Fruit fly (Drosophila melanogaster): ENCODE data around the gene ase.

ase gene

DNA sequence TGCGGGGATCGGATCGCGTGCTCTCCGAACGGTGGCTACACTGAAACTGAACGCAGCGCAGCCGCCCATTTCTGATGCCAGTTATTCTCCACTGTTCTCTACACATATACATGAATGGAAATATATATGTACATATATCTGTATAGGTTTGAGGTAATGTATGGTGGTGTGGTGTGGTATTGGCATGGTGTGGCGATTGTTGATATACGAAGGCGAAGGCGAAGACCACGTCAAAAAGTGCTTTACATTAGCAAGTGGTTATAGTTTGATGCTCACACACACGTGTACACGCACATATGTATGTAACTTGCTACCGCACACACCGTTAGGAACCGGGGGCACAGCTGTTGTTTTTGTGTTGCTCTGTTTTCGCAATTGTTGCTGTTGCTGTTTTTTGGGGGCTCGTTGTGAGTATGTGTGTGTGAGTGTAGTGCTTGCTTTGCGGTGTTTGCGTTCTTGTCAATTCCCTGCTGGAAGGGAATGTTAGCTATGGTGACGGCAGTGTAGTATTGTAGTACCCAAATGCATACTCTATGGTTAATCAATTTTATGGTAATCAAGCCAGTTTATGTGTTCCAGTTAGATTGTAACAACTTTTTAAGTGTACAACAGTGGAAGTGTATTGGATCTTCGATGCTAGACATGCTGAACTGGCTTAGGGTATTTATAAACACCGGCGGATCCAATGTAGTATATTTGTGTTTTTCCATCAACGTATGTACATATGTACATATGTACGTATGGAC, 33.1 kb downstream of the ase start, which contains the start of gene CG17896 (continued):
- TF ChIP-seq CG32772 (GFP tag; IDR thresholded peaks at IDR 0.05), result peak; percentile 98
- peak; percentile 100 for TF ChIP-seq Med (GFP tag)
- TF ChIP-seq Jarid2 (GFP tag; optimal IDR thresholded peaks at IDR 0.05), result peak; percentile 83
- peak; percentile 93 for TF ChIP-seq CG6683 (GFP tag; optimal IDR thresholded peaks at IDR 0.05)
- peak; percentile 95 for TF ChIP-seq esg (GFP tag; conservative IDR thresholded peaks at IDR 0.05)
- TF ChIP-seq CG16863 (GFP tag; optimal IDR thresholded peaks at IDR 0.05), result peak; percentile 97
- TF ChIP-seq Dip2 (GFP tag; IDR thresholded peaks at IDR 0.05), result peak; percentile 66; the same call in 1 of the 2 replicates
- peak; percentile 96 for TF ChIP-seq toy (GFP tag; IDR thresholded peaks at IDR 0.05)
- TF ChIP-seq Doc2 (GFP tag; IDR thresholded peaks at IDR 0.05), result peak; percentile 92
- TF ChIP-seq CG8924 (tag; optimal IDR thresholded peaks at IDR 0.05), result peak; percentile 98
- peak; percentile 91 for TF ChIP-seq CG31365 (tag; optimal IDR thresholded peaks at IDR 0.05)
- TF ChIP-seq CG14710 (tag; optimal IDR thresholded peaks at IDR 0.05), result peak; percentile 76
- peak; percentile 95 for TF ChIP-seq CG2712 (tag; optimal IDR thresholded peaks at IDR 0.05)
- peak; percentile 98 for TF ChIP-seq CG9215 (GFP tag; IDR thresholded peaks at IDR 0.05)
- peak; percentile 88 for TF ChIP-seq Adf1 (GFP tag; IDR thresholded peaks at IDR 0.05)
- peak; percentile 100 for TF ChIP-seq CG9932 (GFP tag; IDR thresholded peaks at IDR 0.05)
- TF ChIP-seq scrt (GFP tag; optimal IDR thresholded peaks at IDR 0.05), result peak; percentile 95
- peak; percentile 90 for TF ChIP-seq MTF-1 (GFP tag; optimal IDR thresholded peaks at IDR 0.05; ENCODE audit: borderline replicate concordance)
- peak; percentile 91 for TF ChIP-seq tap (tag; optimal IDR thresholded peaks at IDR 0.05)
- peak; percentile 99 for TF ChIP-seq HmgZ (tag; optimal IDR thresholded peaks at IDR 0.05)
- TF ChIP-seq gsb (GFP tag; IDR thresholded peaks at IDR 0.05), result peak; percentile 98
- peak; percentile 98 for TF ChIP-seq PHDP (tag; optimal IDR thresholded peaks at IDR 0.05)
- TF ChIP-seq ind (GFP tag; optimal IDR thresholded peaks at IDR 0.05), result peak; percentile 99
- TF ChIP-seq grn (GFP tag; optimal IDR thresholded peaks at IDR 0.05), result peak; percentile 77
- TF ChIP-seq pita (GFP tag; optimal IDR thresholded peaks at IDR 0.05), result no peak
- peak; percentile 98 for TF ChIP-seq CG6175 (GFP tag; IDR thresholded peaks at IDR 0.05)
- TF ChIP-seq eve (GFP tag; optimal IDR thresholded peaks at IDR 0.05), result no peak
- TF ChIP-seq Awh (GFP tag; IDR thresholded peaks at IDR 0.05), result peak; percentile 96
- TF ChIP-seq CG16813 (GFP tag; IDR thresholded peaks at IDR 0.05; ENCODE audit: partially characterized antibody), result no peak
- TF ChIP-seq fd64A (GFP tag; optimal IDR thresholded peaks at IDR 0.05), result peak; percentile 89
- no peak for TF ChIP-seq CG18011 (GFP tag; optimal IDR thresholded peaks at IDR 0.05)
- peak; percentile 100 for TF ChIP-seq CG2120 (GFP tag; optimal IDR thresholded peaks at IDR 0.05)
- TF ChIP-seq pum (GFP tag; optimal IDR thresholded peaks at IDR 0.05), result peak; percentile 98
- 0 out of 3 replicates have a peak, but pooled peaks have one; percentile 44 for TF ChIP-seq Doc3 (GFP tag; IDR thresholded peaks at IDR 0.05; ENCODE audit: partially characterized antibody)
- TF ChIP-seq Atf3 (GFP tag; optimal IDR thresholded peaks at IDR 0.05), result peak; percentile 96
- peak; percentile 96 for TF ChIP-seq trh (GFP tag; optimal IDR thresholded peaks at IDR 0.05)
- TF ChIP-seq gt (GFP tag; IDR thresholded peaks at IDR 0.05), result peak; percentile 79; the same call in 1 of the 2 replicates
- no peak for TF ChIP-seq CG17568 (GFP tag; optimal IDR thresholded peaks at IDR 0.05)
- peak; percentile 97 for TF ChIP-seq ham (GFP tag; IDR thresholded peaks at IDR 0.05)
- TF ChIP-seq CG17385 (GFP tag; optimal IDR thresholded peaks at IDR 0.05), result peak; percentile 95
- TF ChIP-seq CG4328 (GFP tag; optimal IDR thresholded peaks at IDR 0.05), result peak; percentile 73
- peak; percentile 99 for TF ChIP-seq CG18599 (GFP tag; optimal IDR thresholded peaks at IDR 0.05)
- peak; percentile 97 for TF ChIP-seq danr (GFP tag; IDR thresholded peaks at IDR 0.05)
- peak; percentile 99 for TF ChIP-seq Aef1 (GFP tag; IDR thresholded peaks at IDR 0.05)
- peak in 1 of 2 experiments; percentile 87 for TF ChIP-seq Eip74EF (GFP tag; optimal IDR thresholded peaks at IDR 0.05)
- TF ChIP-seq jumu (GFP tag; optimal IDR thresholded peaks at IDR 0.05), result peak; percentile 98
- peak; percentile 91 for TF ChIP-seq zen (tag; optimal IDR thresholded peaks at IDR 0.05)
- peak; percentile 91 for TF ChIP-seq exex (tag; optimal IDR thresholded peaks at IDR 0.05)
- TF ChIP-seq chm (GFP tag; IDR thresholded peaks at IDR 0.05), result peak; percentile 96

Measured in whole organism, embryonic.